Fruit fly (Drosophila melanogaster) whole organism, embryonic: ENCODE results near the gene h-cup.

ENCODE experiments used
- B-H1 ChIP-seq: fragments of 200-800 bp; sonication (Bioruptor generic); IDR thresholded peaks from 3 replicates; pipeline ENCODE4 v1.3.6; 2022; ENCODE audit warnings: missing biosample characterization, missing genetic modification characterization
- CG10543 ChIP-seq: fragments of 200-800 bp; sonication (Bioruptor generic); optimal IDR thresholded peaks from 3 replicates; lab custom pipeline; 2017; ENCODE audit warnings: missing biosample characterization, mild to moderate bottlenecking, missing genetic modification characterization, moderate library complexity
- CG10654 ChIP-seq: fragments of 200-800 bp; sonication (Bioruptor generic); optimal IDR thresholded peaks from 2 replicates; lab custom pipeline; 2016; ENCODE audit warnings: missing biosample characterization, missing genetic modification characterization
- CG12236 ChIP-seq: fragments of 200-800 bp; sonication (Bioruptor generic); optimal IDR thresholded peaks from 2 replicates; lab custom pipeline; 2016; ENCODE audit warnings: missing biosample characterization, missing genetic modification characterization
- CG13424 ChIP-seq: fragments of 200-800 bp; sonication (Bioruptor generic); optimal IDR thresholded peaks from 2 replicates; lab custom pipeline; 2019; ENCODE audit warnings: missing biosample characterization, mild to moderate bottlenecking, missing genetic modification characterization, moderate library complexity
- CG1529 ChIP-seq: fragments of 200-800 bp; sonication (Bioruptor generic); optimal IDR thresholded peaks from 3 replicates; lab custom pipeline; 2018; ENCODE audit warnings: missing biosample characterization, missing genetic modification characterization
- CG1647 ChIP-seq: fragments of 200-800 bp; sonication (Bioruptor generic); optimal IDR thresholded peaks from 3 replicates; lab custom pipeline; 2016; ENCODE audit warnings: missing biosample characterization, missing genetic modification characterization
- CG1792 ChIP-seq: fragments of 200-800 bp; sonication (Bioruptor generic); optimal IDR thresholded peaks from 2 replicates; lab custom pipeline; 2016; ENCODE audit warnings: missing biosample characterization, missing genetic modification characterization
- CG1832 ChIP-seq: fragments of 200-800 bp; sonication (Bioruptor generic); optimal IDR thresholded peaks from 2 replicates; lab custom pipeline; 2017; ENCODE audit warnings: missing biosample characterization, mild to moderate bottlenecking, missing genetic modification characterization, inconsistent platforms
- CG18476 ChIP-seq: fragments of 200-800 bp; sonication (Bioruptor generic); optimal IDR thresholded peaks from 2 replicates; lab custom pipeline; 2016; ENCODE audit warnings: missing biosample characterization, mild to moderate bottlenecking, missing genetic modification characterization
- CG18599 ChIP-seq: fragments of 200-800 bp; sonication (Bioruptor generic); optimal IDR thresholded peaks from 3 replicates; lab custom pipeline; 2017; ENCODE audit warnings: missing biosample characterization, missing genetic modification characterization, mild to moderate bottlenecking, moderate library complexity, missing genetic modification reagents
- CG2129 ChIP-seq: fragments of 200-800 bp; sonication (Bioruptor generic); IDR thresholded peaks from 2 replicates; pipeline ENCODE4 v1.3.6; 2022; ENCODE audit warnings: missing biosample characterization, missing genetic modification characterization; ENCODE audit not compliant: partially characterized antibody
- CG2202 ChIP-seq: fragments of 200-800 bp; sonication (Bioruptor generic); optimal IDR thresholded peaks from 2 replicates; lab custom pipeline; 2018; ENCODE audit warnings: missing biosample characterization, mild to moderate bottlenecking, missing genetic modification characterization
- CG30431 ChIP-seq: fragments of 200-800 bp; sonication (Bioruptor generic); optimal IDR thresholded peaks from 2 replicates; lab custom pipeline; 2017; ENCODE audit warnings: missing biosample characterization, missing genetic modification characterization
- CG34422 ChIP-seq: fragments of 200-800 bp; sonication (Bioruptor generic); IDR thresholded peaks from 3 replicates; pipeline ENCODE4 v1.3.6; 2022; ENCODE audit warnings: missing biosample characterization, missing genetic modification characterization
- CG3726 ChIP-seq: fragments of 200-800 bp; sonication (Bioruptor generic); IDR thresholded peaks from 3 replicates; pipeline ENCODE4, ENCODE4 v1.3.6; 2022; ENCODE audit warnings: missing biosample characterization, missing genetic modification characterization
- CG4282 ChIP-seq: fragments of 200-800 bp; sonication (Bioruptor generic); optimal IDR thresholded peaks from 2 replicates; lab custom pipeline; 2016; ENCODE audit warnings: missing biosample characterization, missing genetic modification characterization
- CG4424 ChIP-seq: fragments of 200-800 bp; sonication (Bioruptor generic); optimal IDR thresholded peaks from 3 replicates; lab custom pipeline; 2016; ENCODE audit warnings: missing biosample characterization, missing genetic modification characterization
- CG4617 ChIP-seq: fragments of 200-800 bp; sonication (Bioruptor generic); optimal IDR thresholded peaks from 3 replicates; lab custom pipeline; 2016; ENCODE audit warnings: missing biosample characterization, missing genetic modification characterization, borderline replicate concordance
- CG7271 ChIP-seq: fragments of 200-800 bp; sonication (Bioruptor generic); optimal IDR thresholded peaks from 2 replicates; lab custom pipeline; 2018; ENCODE audit warnings: missing biosample characterization, mild to moderate bottlenecking, missing genetic modification characterization, moderate library complexity
- CoRest ChIP-seq: fragments of 200-800 bp; sonication (Bioruptor generic); optimal IDR thresholded peaks from 3 replicates; lab custom pipeline; 2018; ENCODE audit warnings: missing biosample characterization, mild to moderate bottlenecking, missing genetic modification characterization, moderate library complexity
- D19A ChIP-seq: fragments of 200-800 bp; optimal IDR thresholded peaks from 3 replicates; lab custom pipeline; 2019; ENCODE audit warnings: missing biosample characterization, mild to moderate bottlenecking, missing genetic modification characterization, moderate library complexity
- Dek ChIP-seq: fragments of 200-800 bp; sonication (Bioruptor generic); optimal IDR thresholded peaks from 3 replicates; lab custom pipeline; 2019; ENCODE audit warnings: missing biosample characterization, mild to moderate bottlenecking, missing genetic modification characterization, moderate library complexity
- E2f2 ChIP-seq: fragments of 200-800 bp; sonication (Bioruptor generic); IDR thresholded peaks from 2 replicates; pipeline ENCODE4 v1.3.6; 2022; ENCODE audit warnings: missing biosample characterization, missing genetic modification characterization
- Elba2 ChIP-seq: fragments of 200-800 bp; sonication (Bioruptor generic); optimal IDR thresholded peaks from 3 replicates; lab custom pipeline; 2016; ENCODE audit warnings: missing biosample characterization, missing genetic modification characterization
- Fer1 ChIP-seq: fragments of 200-800 bp; sonication (Bioruptor generic); optimal IDR thresholded peaks from 2 replicates; lab custom pipeline; 2017; ENCODE audit warnings: missing biosample characterization, mild to moderate bottlenecking, missing genetic modification characterization
- Fer2 ChIP-seq: fragments of 200-800 bp; sonication (Bioruptor generic); optimal IDR thresholded peaks from 2 replicates; lab custom pipeline; 2018; ENCODE audit warnings: missing biosample characterization, mild to moderate bottlenecking, missing genetic modification characterization, moderate library complexity
- Fer3 ChIP-seq: fragments of 200-800 bp; sonication (Bioruptor generic); optimal IDR thresholded peaks from 2 replicates; lab custom pipeline; 2018; ENCODE audit warnings: missing biosample characterization, mild to moderate bottlenecking, missing genetic modification characterization, moderate library complexity
- Mrtf ChIP-seq: fragments of 200-800 bp; sonication (Bioruptor generic); IDR thresholded peaks from 3 replicates; pipeline ENCODE4 v1.3.6; 2022; ENCODE audit warnings: missing biosample characterization, missing genetic modification characterization
- al ChIP-seq: fragments of 200-800 bp; sonication (Bioruptor generic); IDR thresholded peaks from 2 replicates; pipeline ENCODE4 v1.3.6; 2022; ENCODE audit warnings: missing biosample characterization, missing genetic modification characterization
- bigmax ChIP-seq: fragments of 200-800 bp; sonication (Bioruptor generic); optimal IDR thresholded peaks from 2 replicates; lab custom pipeline; 2018; ENCODE audit warnings: missing biosample characterization, mild to moderate bottlenecking, missing genetic modification characterization
- cato ChIP-seq: fragments of 200-800 bp; sonication (Bioruptor generic); optimal IDR thresholded peaks from 2 replicates; lab custom pipeline; 2016; ENCODE audit warnings: missing biosample characterization, missing genetic modification characterization, borderline replicate concordance
- chm ChIP-seq: fragments of 200-800 bp; sonication (Bioruptor generic); IDR thresholded peaks from 2 replicates; pipeline ENCODE4 v1.3.6; 2022; ENCODE audit warnings: missing biosample characterization, missing genetic modification characterization
- dimm ChIP-seq: fragments of 200-800 bp; sonication (Bioruptor generic); IDR thresholded peaks from 2 replicates; pipeline ENCODE4 v1.3.6; 2022; ENCODE audit warnings: missing biosample characterization, missing genetic modification characterization
- dm ChIP-seq: fragments of 200-800 bp; sonication (Bioruptor generic); optimal IDR thresholded peaks from 3 replicates; lab custom pipeline; 2016; ENCODE audit warnings: missing biosample characterization, missing genetic modification characterization
- gfzf ChIP-seq: fragments of 200-800 bp; sonication (Bioruptor generic); optimal IDR thresholded peaks from 2 replicates; lab custom pipeline; 2016; ENCODE audit warnings: missing biosample characterization, mild to moderate bottlenecking, missing genetic modification characterization, moderate library complexity
- gro ChIP-seq: fragments of 200-800 bp; sonication (Bioruptor generic); optimal IDR thresholded peaks from 2 replicates; lab custom pipeline; 2016; ENCODE audit warnings: missing biosample characterization, missing genetic modification characterization
- jumu ChIP-seq: fragments of 200-800 bp; sonication (Bioruptor generic); optimal IDR thresholded peaks from 3 replicates; lab custom pipeline; 2016; ENCODE audit warnings: missing biosample characterization, missing genetic modification characterization
- lbe ChIP-seq: fragments of 200-800 bp; sonication (Bioruptor generic); optimal IDR thresholded peaks from 2 replicates; lab custom pipeline; 2016; ENCODE audit warnings: missing biosample characterization, mild to moderate bottlenecking, missing genetic modification characterization
- lilli ChIP-seq: fragments of 200-800 bp; sonication (Bioruptor generic); optimal IDR thresholded peaks from 3 replicates; lab custom pipeline; 2016; ENCODE audit warnings: missing biosample characterization, missing genetic modification characterization
- nerfin-1 ChIP-seq: fragments of 200-800 bp; sonication (Bioruptor generic); optimal IDR thresholded peaks from 3 replicates; lab custom pipeline; 2019; ENCODE audit warnings: missing biosample characterization, mild to moderate bottlenecking, missing genetic modification characterization, moderate library complexity
- pho ChIP-seq: fragments of 200-800 bp; sonication (Bioruptor generic); optimal IDR thresholded peaks from 2 replicates; lab custom pipeline; 2016; ENCODE audit warnings: missing biosample characterization, missing genetic modification characterization
- pum ChIP-seq: fragments of 200-800 bp; sonication (Bioruptor generic); optimal IDR thresholded peaks from 2 replicates; lab custom pipeline; 2016; ENCODE audit warnings: missing biosample characterization, missing genetic modification characterization
- rib ChIP-seq: fragments of 200-800 bp; sonication (Bioruptor generic); IDR thresholded peaks from 2 replicates; pipeline ENCODE4 v1.3.6; 2022; ENCODE audit warnings: missing biosample characterization, missing genetic modification characterization
- row ChIP-seq: fragments of 200-800 bp; sonication (Bioruptor generic); IDR thresholded peaks from 3 replicates; pipeline ENCODE4 v1.3.6; 2022; ENCODE audit warnings: missing biosample characterization, missing genetic modification characterization
- sd ChIP-seq: fragments of 200-800 bp; sonication (Bioruptor generic); optimal IDR thresholded peaks from 3 replicates; lab custom pipeline; 2018; ENCODE audit warnings: missing biosample characterization, mild to moderate bottlenecking, missing genetic modification characterization, moderate library complexity
- slbo ChIP-seq: fragments of 200-800 bp; sonication (Bioruptor generic); IDR thresholded peaks from 2 replicates; pipeline ENCODE4 v1.3.6; 2022; ENCODE audit warnings: missing biosample characterization, missing genetic modification characterization
- tgo ChIP-seq: fragments of 200-800 bp; sonication (Bioruptor generic); IDR thresholded peaks from 3 replicates; pipeline ENCODE4 v1.3.6; 2022; ENCODE audit warnings: missing biosample characterization, missing genetic modification characterization
- tll ChIP-seq, 2 experiments: fragments of 200-800 bp in 1 of 2; fragments of >200 bp in 1 of 2; sonication (Bioruptor generic) in 1 of 2; optimal IDR thresholded peaks; 2 replicates each; lab custom pipeline; 2017 to 2019; ENCODE audit warnings: missing biosample characterization in 2 of 2, missing genetic modification characterization in 2 of 2, mild to moderate bottlenecking in 1 of 2, moderate library complexity in 1 of 2
- tup ChIP-seq: fragments of 200-800 bp; sonication (Bioruptor generic); optimal IDR thresholded peaks from 2 replicates; lab custom pipeline; 2016; ENCODE audit warnings: missing biosample characterization, mild to moderate bottlenecking, missing genetic modification characterization, moderate library complexity
- wor ChIP-seq: fragments of 200-800 bp; sonication (Bioruptor generic); IDR thresholded peaks from 2 replicates; pipeline ENCODE4 v1.3.6; 2022; ENCODE audit warnings: missing biosample characterization, missing genetic modification characterization
- zen2 ChIP-seq: fragments of 200-800 bp; sonication (Bioruptor generic); IDR thresholded peaks from 3 replicates; pipeline ENCODE4 v1.3.6; 2022; ENCODE audit warnings: missing biosample characterization, missing genetic modification characterization; ENCODE audit not compliant: partially characterized antibody

The h-cup gene

DNA sequence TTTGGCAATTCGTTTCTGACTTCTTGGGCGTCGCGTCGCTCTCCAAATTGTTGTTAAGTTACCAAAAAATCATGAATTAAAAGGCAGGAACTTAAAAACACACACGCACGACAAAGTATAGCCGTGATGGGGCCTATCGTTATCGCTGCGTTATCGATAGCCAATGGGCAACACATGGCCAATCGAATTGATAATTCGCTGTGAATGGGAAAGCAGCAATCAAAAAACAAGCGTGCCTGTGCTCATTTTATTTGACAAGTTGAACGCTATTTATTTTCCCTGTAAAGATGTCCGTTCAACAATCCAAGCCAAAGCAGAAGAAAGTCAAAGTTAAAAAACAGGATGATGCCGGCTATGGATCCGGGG lies 36.8 kb downstream of the h-cup start, which contains the start of the genes Surf4 and CG31301 (continued):
- no peak for TF ChIP-seq bigmax (GFP tag; lab: Kevin White, UChicago)
- no peak for TF ChIP-seq CG1647
- TF ChIP-seq Fer3 (tag; lab: Kevin White, UChicago), result no peak
- no peak for TF ChIP-seq Dek
- no peak for TF ChIP-seq CG2202 (tag; lab: Kevin White, UChicago)
- no peak for TF ChIP-seq CG12236 (GFP tag; lab: Kevin White, UChicago)
- TF ChIP-seq Elba2 (GFP tag; lab: Kevin White, UChicago), result no peak
- TF ChIP-seq CG10543 (GFP tag; lab: Kevin White, UChicago), result no peak
- no peak for TF ChIP-seq al (GFP tag; lab: Robert Waterston, UW)
- TF ChIP-seq CG4424 (GFP tag; lab: Kevin White, UChicago), result no peak
- no peak for TF ChIP-seq CG2129 (GFP tag; lab: Robert Waterston, UW)
- peak; percentile 5 for TF ChIP-seq lilli (GFP tag; lab: Kevin White, UChicago)
- no peak for TF ChIP-seq CG18599
- TF ChIP-seq CG4617 (GFP tag; lab: Kevin White, UChicago), result peak; percentile 38
- TF ChIP-seq Mrtf (GFP tag; lab: Robert Waterston, UW), result no peak
- TF ChIP-seq gfzf, result no peak
- TF ChIP-seq wor (GFP tag; lab: Robert Waterston, UW), result no peak
- TF ChIP-seq lbe (GFP tag; lab: Kevin White, UChicago), result no peak
- TF ChIP-seq B-H1 (GFP tag; lab: Robert Waterston, UW), result no peak
- no peak for TF ChIP-seq dimm (GFP tag; lab: Robert Waterston, UW)
- no peak for TF ChIP-seq tup (GFP tag; lab: Kevin White, UChicago)
- TF ChIP-seq jumu (GFP tag; lab: Kevin White, UChicago), result no peak
- TF ChIP-seq CG10654 (GFP tag; lab: Kevin White, UChicago), result no peak
- TF ChIP-seq CG1529 (GFP tag; lab: Kevin White, UChicago), result no peak
- TF ChIP-seq CG1832, result no peak
- TF ChIP-seq Fer2 (tag; lab: Kevin White, UChicago), result no peak
- TF ChIP-seq CG7271 (tag; lab: Kevin White, UChicago), result no peak
- 0 out of 2 replicates have a peak, but pooled peaks have one; percentile 33 for TF ChIP-seq E2f2 (GFP tag; lab: Robert Waterston, UW)
- no peak for TF ChIP-seq row (GFP tag; lab: Robert Waterston, UW)
- TF ChIP-seq tgo (GFP tag; lab: Robert Waterston, UW), result no peak
- TF ChIP-seq Fer1 (GFP tag; lab: Kevin White, UChicago), result no peak
- no peak for TF ChIP-seq CG3726 (GFP tag; lab: Robert Waterston, UW)
- TF ChIP-seq CG18476 (GFP tag; lab: Kevin White, UChicago), result no peak
- TF ChIP-seq D19A (tag; lab: Kevin White, UChicago), result no peak
- no peak for TF ChIP-seq chm (GFP tag; lab: Robert Waterston, UW)
- peak; percentile 77 for TF ChIP-seq zen2
- TF ChIP-seq sd (tag; lab: Kevin White, UChicago), result no peak
- no peak for TF ChIP-seq slbo (GFP tag; lab: Robert Waterston, UW)
- no peak for TF ChIP-seq tll (GFP tag; optimal IDR thresholded peaks at IDR 0.05; lab: Kevin White, UChicago)
- TF ChIP-seq CoRest (tag; lab: Kevin White, UChicago), result no peak
- TF ChIP-seq CG34422, result peak; percentile 17; the same call in 1 of the 3 replicates
- no peak for TF ChIP-seq CG30431
- TF ChIP-seq pum (GFP tag; lab: Kevin White, UChicago), result no peak
- TF ChIP-seq CG4282 (GFP tag; lab: Kevin White, UChicago), result no peak
- no peak for TF ChIP-seq cato
- peak; percentile 91 for TF ChIP-seq dm (GFP tag; lab: Kevin White, UChicago)
- TF ChIP-seq pho (GFP tag; lab: Kevin White, UChicago), result no peak
- TF ChIP-seq nerfin-1 (tag; lab: Kevin White, UChicago), result no peak
- no peak for TF ChIP-seq rib
- no peak for TF ChIP-seq CG1792 (GFP tag; lab: Kevin White, UChicago)
- TF ChIP-seq gro, result no peak
- no peak for TF ChIP-seq CG13424 (tag; lab: Kevin White, UChicago)
